Worm (Caenorhabditis elegans) whole organism, L3 larva: ENCODE results near the gene F57A8.6.

ENCODE experiments used
- ZK546.5 ChIP-seq: sonication (generic microtip); optimal IDR thresholded peaks from 2 replicates; lab custom pipeline; 2017; ENCODE audit warnings: missing biosample characterization, missing genetic modification characterization
- aly-2 ChIP-seq: fragments of 150-350 bp; optimal IDR thresholded peaks from 2 replicates; lab custom pipeline; 2014; ENCODE audit warnings: missing biosample characterization, missing genetic modification characterization
- ama-1 ChIP-seq: fragments of 150-350 bp; optimal IDR thresholded peaks from 2 replicates; lab custom pipeline; 2018
- ceh-28 ChIP-seq: fragments of 150-350 bp; optimal IDR thresholded peaks from 2 replicates; lab custom pipeline; 2014; ENCODE audit warnings: missing biosample characterization, missing genetic modification reagents, missing genetic modification characterization
- ceh-9 ChIP-seq: sonication (generic microtip); optimal IDR thresholded peaks from 2 replicates; lab custom pipeline; 2018; ENCODE audit warnings: missing biosample characterization, missing genetic modification characterization
- daf-12 ChIP-seq: fragments of 150-350 bp; optimal IDR thresholded peaks from 2 replicates; lab custom pipeline; 2014; ENCODE audit warnings: missing biosample characterization, missing genetic modification reagents, missing genetic modification characterization
- egl-5 ChIP-seq: fragments of 150-350 bp; optimal IDR thresholded peaks from 2 replicates; lab custom pipeline; 2017; ENCODE audit warnings: missing biosample characterization, missing genetic modification reagents, missing genetic modification characterization, inconsistent platforms
- elt-1 ChIP-seq: fragments of 150-350 bp; optimal IDR thresholded peaks from 2 replicates; lab custom pipeline; 2014; ENCODE audit warnings: missing biosample characterization, missing genetic modification characterization
- elt-3 ChIP-seq, 3 experiments: fragments of 150-350 bp in 1 of 3; sonication (generic microtip) in 2 of 3; optimal IDR thresholded peaks; 2 replicates in 2 of 3; 4 replicates in 1 of 3; lab custom pipeline; 2014 to 2017; ENCODE audit warnings: missing biosample characterization in 3 of 3, missing genetic modification characterization in 3 of 3
- fkh-10 ChIP-seq: sonication (generic microtip); optimal IDR thresholded peaks from 2 replicates; lab custom pipeline; 2017; ENCODE audit warnings: missing biosample characterization, missing genetic modification reagents, missing genetic modification characterization
- fkh-2 ChIP-seq: fragments of 150-350 bp; optimal IDR thresholded peaks from 2 replicates; lab custom pipeline; 2014; ENCODE audit warnings: missing biosample characterization, missing genetic modification reagents, missing genetic modification characterization
- fos-1 ChIP-seq: fragments of 150-350 bp; optimal IDR thresholded peaks from 2 replicates; lab custom pipeline; 2014; ENCODE audit warnings: missing biosample characterization, missing genetic modification characterization
- jun-1 ChIP-seq: fragments of 150-350 bp; optimal IDR thresholded peaks from 2 replicates; lab custom pipeline; 2014; ENCODE audit warnings: missing biosample characterization, missing genetic modification reagents, missing genetic modification characterization
- lsy-12 ChIP-seq: sonication (generic microtip); optimal IDR thresholded peaks from 2 replicates; lab custom pipeline; 2016; ENCODE audit warnings: mild to moderate bottlenecking, missing genetic modification characterization, missing compliant biosample characterization
- mdl-1 ChIP-seq: fragments of 150-350 bp; optimal IDR thresholded peaks from 2 replicates; lab custom pipeline; 2014; ENCODE audit warnings: missing biosample characterization, missing genetic modification characterization
- mml-1 ChIP-seq: fragments of 150-350 bp; sonication (generic microtip); optimal IDR thresholded peaks from 3 replicates; lab custom pipeline; 2014; ENCODE audit warnings: missing biosample characterization, missing genetic modification characterization
- nhr-11 ChIP-seq: fragments of 150-350 bp; optimal IDR thresholded peaks from 2 replicates; lab custom pipeline; 2014; ENCODE audit warnings: missing biosample characterization, missing genetic modification characterization
- nhr-237 ChIP-seq: fragments of 150-350 bp; optimal IDR thresholded peaks from 2 replicates; lab custom pipeline; 2014; ENCODE audit warnings: missing biosample characterization, missing genetic modification characterization
- nhr-25 ChIP-seq: sonication (generic microtip); optimal IDR thresholded peaks from 2 replicates; lab custom pipeline; 2017; ENCODE audit warnings: missing biosample characterization, missing genetic modification characterization
- nhr-28 ChIP-seq: fragments of 150-350 bp; optimal IDR thresholded peaks from 2 replicates; lab custom pipeline; 2014; ENCODE audit warnings: missing biosample characterization, missing genetic modification characterization
- nhr-43 ChIP-seq: sonication (generic microtip); optimal IDR thresholded peaks from 2 replicates; lab custom pipeline; 2016; ENCODE audit warnings: mild to moderate bottlenecking, missing genetic modification characterization, missing compliant biosample characterization; ENCODE audit not compliant: poor library complexity, severe bottlenecking
- nhr-76 ChIP-seq: fragments of 150-350 bp; sonication (generic microtip); optimal IDR thresholded peaks from 5 replicates; lab custom pipeline; 2014; ENCODE audit warnings: missing biosample characterization, missing genetic modification characterization
- nhr-77 ChIP-seq: fragments of 150-350 bp; optimal IDR thresholded peaks from 2 replicates; lab custom pipeline; 2014; ENCODE audit warnings: missing biosample characterization, missing genetic modification characterization
- pqm-1 ChIP-seq: fragments of 150-350 bp; optimal IDR thresholded peaks from 2 replicates; lab custom pipeline; 2017; ENCODE audit warnings: missing biosample characterization, missing genetic modification characterization, inconsistent platforms
- sea-2 ChIP-seq: fragments of 150-350 bp; sonication (generic microtip); optimal IDR thresholded peaks from 4 replicates; lab custom pipeline; 2014; ENCODE audit warnings: missing biosample characterization, missing genetic modification reagents, missing genetic modification characterization
- skn-1 ChIP-seq: fragments of 150-350 bp; optimal IDR thresholded peaks from 2 replicates; lab custom pipeline; 2014; ENCODE audit warnings: missing biosample characterization, missing genetic modification characterization
- snpc-4 ChIP-seq: fragments of 150-350 bp; optimal IDR thresholded peaks from 2 replicates; lab custom pipeline; 2014; ENCODE audit warnings: missing biosample characterization, missing genetic modification characterization
- unc-39 ChIP-seq: sonication (generic microtip); optimal IDR thresholded peaks from 4 replicates; lab custom pipeline; 2017; ENCODE audit warnings: missing biosample characterization, missing genetic modification characterization
- zag-1 ChIP-seq: fragments of 150-350 bp; optimal IDR thresholded peaks from 2 replicates; lab custom pipeline; 2014; ENCODE audit warnings: missing biosample characterization, missing genetic modification characterization
- ztf-11 ChIP-seq: fragments of 150-350 bp; optimal IDR thresholded peaks from 2 replicates; lab custom pipeline; 2014; ENCODE audit warnings: missing biosample characterization, missing genetic modification characterization
- ztf-4 ChIP-seq: fragments of 150-350 bp; optimal IDR thresholded peaks from 2 replicates; lab custom pipeline; 2014; ENCODE audit warnings: missing biosample characterization, missing genetic modification characterization

Gene F57A8.6

ce11 chrV:10073793-10074192 lies at the start of gene F57A8.6:
Gene F57A8.6, minus strand, starts transcription at chrV:10073893.
- TF ChIP-seq nhr-76 (tag; lab: Kevin White, UChicago) = peak; percentile 46
- no peak for TF ChIP-seq fos-1 (tag; lab: Kevin White, UChicago)

ce11 chrV:10123324-10123723 lies 49.6 kb upstream of the F57A8.6 start, which contains the start of gene C08B6.6:
Gene C08B6.6, plus strand, starts transcription at chrV:10123624.
- TF ChIP-seq nhr-43 (tag; lab: Kevin White, UChicago) = no peak
- TF ChIP-seq sea-2 (GFP tag; lab: Kevin White, UChicago) = no peak
- no peak for TF ChIP-seq ztf-4 (tag; lab: Kevin White, UChicago)
- no peak for TF ChIP-seq zag-1 (tag; lab: Kevin White, UChicago)
- TF ChIP-seq snpc-4 (tag; lab: Kevin White, UChicago) = no peak
- TF ChIP-seq nhr-77 (tag; lab: Kevin White, UChicago) = no peak
- TF ChIP-seq mml-1 (tag; lab: Kevin White, UChicago) = no peak
- TF ChIP-seq ZK546.5 = no peak
- TF ChIP-seq egl-5 (tag; lab: Kevin White, UChicago) = no peak
- TF ChIP-seq ceh-9 (tag; lab: Kevin White, UChicago) = no peak

ce11 chrV:10122670-10123069 lies 49.0 kb upstream of the F57A8.6 start, which contains the start of gene srxa-19:
Gene srxa-19, minus strand, starts transcription at chrV:10122770.
- no peak for TF ChIP-seq ztf-11 (tag; lab: Kevin White, UChicago)
- TF ChIP-seq daf-12 (tag; lab: Kevin White, UChicago) = no peak
- no peak for TF ChIP-seq nhr-11 (tag; lab: Kevin White, UChicago)
- no peak for TF ChIP-seq ama-1 (lab: Kevin White, UChicago)
- no peak for TF ChIP-seq nhr-237 (tag; lab: Kevin White, UChicago)
- no peak for TF ChIP-seq fkh-10 (GFP tag; lab: Kevin White, UChicago)
- TF ChIP-seq nhr-25 = no peak
- TF ChIP-seq, all 47 proteins: peak for 0

ce11 chrV:10120898-10121297 lies 47.2 kb upstream of the F57A8.6 start, which contains the start of gene srxa-18:
Gene srxa-18, minus strand, starts transcription at chrV:10120997.
- TF ChIP-seq mdl-1 (tag; lab: Kevin White, UChicago) (no peak), egl-5 (tag; lab: Kevin White, UChicago) (no peak), elt-1 (tag; lab: Kevin White, UChicago) (no peak), nhr-43 (tag; lab: Kevin White, UChicago) (no peak), elt-3 (tag; optimal IDR thresholded peaks at IDR 0.05; lab: Kevin White, UChicago) (no peak)

- TF ChIP-seq lsy-12 = no peak
- no peak for TF ChIP-seq fkh-2 (tag; lab: Kevin White, UChicago)
- TF ChIP-seq nhr-237 (tag; lab: Kevin White, UChicago) = no peak
- TF ChIP-seq zag-1 (tag; lab: Kevin White, UChicago) = no peak
- no peak for TF ChIP-seq sea-2 (GFP tag; lab: Kevin White, UChicago)
- TF ChIP-seq unc-39 (tag; lab: Kevin White, UChicago) = no peak
- no peak for TF ChIP-seq ztf-4 (tag; lab: Kevin White, UChicago)
- TF ChIP-seq aly-2 (tag; lab: Kevin White, UChicago) = no peak
- no peak for TF ChIP-seq mdl-1 (tag; lab: Kevin White, UChicago)
- TF ChIP-seq jun-1 = no peak
These were observed 43.8 kb upstream of the F57A8.6 start, which contains the start of gene C08B6.5 for ce11 chrV:10117465-10117864. Gene C08B6.5, plus strand, starts transcription at chrV:10117765.

ce11 chrV:10114329-10114728 lies 40.6 kb upstream of the F57A8.6 start, which contains the start of gene cht-5:
Gene cht-5, plus strand, starts transcription at chrV:10114629.
- TF ChIP-seq elt-3 (tag; optimal IDR thresholded peaks at IDR 0.05; lab: Kevin White, UChicago) = no peak
- no peak for TF ChIP-seq ZK546.5
- TF ChIP-seq nhr-28 = no peak
- TF ChIP-seq ceh-28 (tag; lab: Kevin White, UChicago) = no peak
- no peak for TF ChIP-seq skn-1 (tag; lab: Kevin White, UChicago)
- no peak for TF ChIP-seq mdl-1 (tag; lab: Kevin White, UChicago)

ce11 chrV:10112187-10112586 lies 38.5 kb upstream of the F57A8.6 start, which contains the start of gene C08B6.3:
Gene C08B6.3, minus strand, starts transcription at chrV:10112287.
- TF ChIP-seq ZK546.5 (no peak), snpc-4 (tag; lab: Kevin White, UChicago) (no peak), nhr-43 (tag; lab: Kevin White, UChicago) (no peak), elt-1 (tag; lab: Kevin White, UChicago) (no peak), elt-3 (tag; optimal IDR thresholded peaks at IDR 0.05; lab: Kevin White, UChicago) (no peak), nhr-237 (tag; lab: Kevin White, UChicago) (no peak), pqm-1 (tag; lab: Kevin White, UChicago) (no peak), unc-39 (tag; lab: Kevin White, UChicago) (no peak), nhr-77 (tag; lab: Kevin White, UChicago) (no peak)
